Fruit fly (Drosophila melanogaster) whole organism, embryonic: ENCODE measurements around the gene slmo.

Experiments
- Awh ChIP-seq: fragments of 200-800 bp; sonication (Bioruptor generic); IDR thresholded peaks from 2 replicates; pipeline ENCODE4, ENCODE4 v1.3.6; 2022; ENCODE audit warnings: missing biosample characterization, missing genetic modification characterization
- Bgb ChIP-seq: fragments of 200-800 bp; sonication (Bioruptor generic); IDR thresholded peaks from 2 replicates; pipeline ENCODE4 v1.3.6; 2022; ENCODE audit warnings: missing biosample characterization, missing genetic modification characterization; ENCODE audit not compliant: partially characterized antibody
- CG10147 ChIP-seq: fragments of 200-800 bp; sonication (Bioruptor generic); optimal IDR thresholded peaks from 2 replicates; lab custom pipeline; 2019; ENCODE audit warnings: missing biosample characterization, mild to moderate bottlenecking, missing genetic modification characterization, moderate library complexity
- CG10543 ChIP-seq: fragments of 200-800 bp; sonication (Bioruptor generic); optimal IDR thresholded peaks from 3 replicates; lab custom pipeline; 2017; ENCODE audit warnings: missing biosample characterization, mild to moderate bottlenecking, missing genetic modification characterization, moderate library complexity
- CG11504 ChIP-seq: fragments of 200-800 bp; sonication (Bioruptor generic); optimal IDR thresholded peaks from 3 replicates; lab custom pipeline; 2019; ENCODE audit warnings: missing biosample characterization, mild to moderate bottlenecking, missing genetic modification characterization, moderate library complexity
- CG12155 ChIP-seq: fragments of 200-800 bp; sonication (Bioruptor generic); optimal IDR thresholded peaks from 3 replicates; lab custom pipeline; 2016; ENCODE audit warnings: missing biosample characterization, missing genetic modification characterization
- CG12299 ChIP-seq: fragments of 200-800 bp; sonication (Bioruptor generic); optimal IDR thresholded peaks from 2 replicates; lab custom pipeline; 2018; ENCODE audit warnings: missing biosample characterization, mild to moderate bottlenecking, missing genetic modification characterization
- CG12659 ChIP-seq: fragments of 200-800 bp; sonication (Bioruptor generic); optimal IDR thresholded peaks from 3 replicates; lab custom pipeline; 2017; ENCODE audit warnings: mild to moderate bottlenecking, missing biosample characterization, missing genetic modification reagents, missing genetic modification characterization
- CG15514 ChIP-seq: fragments of 200-800 bp; sonication (Bioruptor generic); optimal IDR thresholded peaks from 3 replicates; lab custom pipeline; 2017; ENCODE audit warnings: missing biosample characterization, missing genetic modification characterization, mild to moderate bottlenecking, moderate library complexity, missing genetic modification reagents
- CG17361 ChIP-seq: fragments of 200-800 bp; sonication (Bioruptor generic); IDR thresholded peaks from 3 replicates; pipeline ENCODE4 v1.3.6; 2022; ENCODE audit warnings: missing biosample characterization, missing genetic modification characterization
- CG2120 ChIP-seq: fragments of 200-800 bp; sonication (Bioruptor generic); optimal IDR thresholded peaks from 3 replicates; lab custom pipeline; 2016; ENCODE audit warnings: missing biosample characterization, missing genetic modification characterization
- CG30431 ChIP-seq: fragments of 200-800 bp; sonication (Bioruptor generic); optimal IDR thresholded peaks from 2 replicates; lab custom pipeline; 2017; ENCODE audit warnings: missing biosample characterization, missing genetic modification characterization
- CG34376 ChIP-seq: fragments of 200-800 bp; sonication (Bioruptor generic); optimal IDR thresholded peaks from 2 replicates; lab custom pipeline; 2018; ENCODE audit warnings: missing biosample characterization, mild to moderate bottlenecking, missing genetic modification characterization
- CG4282 ChIP-seq: fragments of 200-800 bp; sonication (Bioruptor generic); optimal IDR thresholded peaks from 2 replicates; lab custom pipeline; 2016; ENCODE audit warnings: missing biosample characterization, missing genetic modification characterization
- CG4617 ChIP-seq: fragments of 200-800 bp; sonication (Bioruptor generic); optimal IDR thresholded peaks from 3 replicates; lab custom pipeline; 2016; ENCODE audit warnings: missing biosample characterization, missing genetic modification characterization, borderline replicate concordance
- CG4707 ChIP-seq: fragments of 200-800 bp; sonication (Bioruptor generic); optimal IDR thresholded peaks from 2 replicates; lab custom pipeline; 2018; ENCODE audit warnings: missing biosample characterization, mild to moderate bottlenecking, missing genetic modification characterization, moderate library complexity
- CG4854 ChIP-seq: fragments of 200-800 bp; sonication (Bioruptor generic); optimal IDR thresholded peaks from 2 replicates; lab custom pipeline; 2016; ENCODE audit warnings: missing biosample characterization, missing genetic modification characterization, inconsistent platforms
- CG6175 ChIP-seq: fragments of 200-800 bp; sonication (Bioruptor generic); IDR thresholded peaks from 3 replicates; pipeline ENCODE4 v1.3.6; 2022; ENCODE audit warnings: missing biosample characterization, missing genetic modification characterization
- CG6765 ChIP-seq: fragments of 200-800 bp; sonication (Bioruptor generic); optimal IDR thresholded peaks from 3 replicates; lab custom pipeline; 2017; ENCODE audit warnings: missing biosample characterization, mild to moderate bottlenecking, missing genetic modification characterization
- CG7928 ChIP-seq: fragments of 200-800 bp; sonication (Bioruptor generic); optimal IDR thresholded peaks from 2 replicates; lab custom pipeline; 2017; ENCODE audit warnings: missing biosample characterization, mild to moderate bottlenecking, missing genetic modification characterization
- CG9727 ChIP-seq: fragments of 200-800 bp; sonication (Bioruptor generic); optimal IDR thresholded peaks from 3 replicates; lab custom pipeline; 2017; ENCODE audit warnings: missing biosample characterization, mild to moderate bottlenecking, missing genetic modification characterization
- CHES-1-like ChIP-seq: fragments of 200-800 bp; sonication (Bioruptor generic); optimal IDR thresholded peaks from 2 replicates; lab custom pipeline; 2016; ENCODE audit warnings: missing biosample characterization, missing genetic modification characterization
- CTCF ChIP-seq: fragments of 200-800 bp; sonication (Bioruptor generic); optimal IDR thresholded peaks from 2 replicates; lab custom pipeline; 2017; ENCODE audit warnings: missing biosample characterization, mild to moderate bottlenecking, missing genetic modification characterization, moderate library complexity
- Dad ChIP-seq: fragments of 200-800 bp; sonication (Bioruptor generic); optimal IDR thresholded peaks from 3 replicates; lab custom pipeline; 2016; ENCODE audit warnings: missing biosample characterization, missing genetic modification characterization
- Dfd ChIP-seq, 2 experiments: fragments of >200 bp; optimal IDR thresholded peaks; 2 replicates each; lab custom pipeline; 2017; ENCODE audit warnings: missing biosample characterization in 2 of 2, missing genetic modification characterization in 2 of 2
- Dip2 ChIP-seq: fragments of 200-800 bp; sonication (Bioruptor generic); IDR thresholded peaks from 2 replicates; pipeline ENCODE4 v1.3.6; 2022; ENCODE audit warnings: missing biosample characterization, missing genetic modification characterization
- Doc3 ChIP-seq: fragments of 200-800 bp; sonication (Bioruptor generic); IDR thresholded peaks from 3 replicates; pipeline ENCODE4 v1.3.6; 2022; ENCODE audit warnings: missing biosample characterization, missing genetic modification characterization; ENCODE audit not compliant: partially characterized antibody
- HHEX ChIP-seq: fragments of 200-800 bp; sonication (Bioruptor generic); optimal IDR thresholded peaks from 3 replicates; lab custom pipeline; 2017; ENCODE audit warnings: missing biosample characterization, mild to moderate bottlenecking, missing genetic modification characterization, missing genetic modification reagents
- HLH4C ChIP-seq: fragments of 200-800 bp; sonication (Bioruptor generic); IDR thresholded peaks from 3 replicates; pipeline ENCODE4 v1.3.6; 2022; ENCODE audit warnings: missing biosample characterization, missing genetic modification characterization; ENCODE audit not compliant: partially characterized antibody
- Hr39 ChIP-seq: fragments of >200 bp; optimal IDR thresholded peaks from 2 replicates; lab custom pipeline; 2017
- Hr78 ChIP-seq, 2 experiments: fragments of 200-800 bp in 1 of 2; fragments of >200 bp in 1 of 2; sonication (Bioruptor generic) in 1 of 2; optimal IDR thresholded peaks; 2 replicates each; lab custom pipeline; 2017 to 2019; ENCODE audit warnings: missing biosample characterization in 2 of 2, missing genetic modification characterization in 2 of 2, mild to moderate bottlenecking in 1 of 2, moderate library complexity in 1 of 2
- NFAT ChIP-seq: fragments of 200-800 bp; sonication (Bioruptor generic); IDR thresholded peaks from 2 replicates; pipeline ENCODE4 v1.3.6; 2022; ENCODE audit warnings: missing biosample characterization, missing genetic modification characterization
- Opbp ChIP-seq: fragments of 200-800 bp; sonication (Bioruptor generic); IDR thresholded peaks from 3 replicates; pipeline ENCODE4 v1.3.6; 2022; ENCODE audit warnings: missing biosample characterization, missing genetic modification characterization; ENCODE audit not compliant: partially characterized antibody
- PHDP ChIP-seq: fragments of 200-800 bp; sonication (Bioruptor generic); optimal IDR thresholded peaks from 3 replicates; lab custom pipeline; 2018; ENCODE audit warnings: missing biosample characterization, mild to moderate bottlenecking, missing genetic modification characterization, moderate library complexity
- Sin3A ChIP-seq: fragments of >200 bp; optimal IDR thresholded peaks from 2 replicates; lab custom pipeline; 2018
- Sry-δ ChIP-seq: fragments of 200-800 bp; sonication (Bioruptor generic); optimal IDR thresholded peaks from 2 replicates; lab custom pipeline; 2016; ENCODE audit warnings: missing biosample characterization, missing genetic modification characterization
- ase ChIP-seq: fragments of 200-800 bp; sonication (Bioruptor generic); IDR thresholded peaks from 3 replicates; pipeline ENCODE4 v1.3.6; 2022; ENCODE audit warnings: missing biosample characterization, missing genetic modification characterization
- bcd ChIP-seq: fragments of 200-800 bp; sonication (Bioruptor generic); optimal IDR thresholded peaks from 2 replicates; lab custom pipeline; 2017; ENCODE audit warnings: missing biosample characterization, mild to moderate bottlenecking, missing genetic modification characterization
- bowl ChIP-seq: fragments of 200-800 bp; sonication (Bioruptor generic); IDR thresholded peaks from 2 replicates; pipeline ENCODE4 v1.3.6; 2022; ENCODE audit warnings: missing biosample characterization, missing genetic modification characterization
- br ChIP-seq: fragments of >200 bp; optimal IDR thresholded peaks from 2 replicates; lab custom pipeline; 2017
- chinmo ChIP-seq: fragments of 200-800 bp; sonication (Bioruptor generic); IDR thresholded peaks from 4 replicates; pipeline ENCODE4 v1.3.6; 2022; ENCODE audit warnings: missing biosample characterization, missing genetic modification characterization; ENCODE audit not compliant: partially characterized antibody
- dan ChIP-seq: fragments of 200-800 bp; sonication (Bioruptor generic); IDR thresholded peaks from 2 replicates; pipeline ENCODE4 v1.3.6; 2022; ENCODE audit warnings: missing biosample characterization, missing genetic modification characterization
- gem ChIP-seq: fragments of 200-800 bp; sonication (Bioruptor generic); optimal IDR thresholded peaks from 2 replicates; lab custom pipeline; 2019; ENCODE audit warnings: missing biosample characterization, mild to moderate bottlenecking, missing genetic modification characterization, moderate library complexity
- gfzf ChIP-seq: fragments of 200-800 bp; sonication (Bioruptor generic); optimal IDR thresholded peaks from 2 replicates; lab custom pipeline; 2016; ENCODE audit warnings: missing biosample characterization, mild to moderate bottlenecking, missing genetic modification characterization, moderate library complexity
- h ChIP-seq: fragments of >200 bp; optimal IDR thresholded peaks from 2 replicates; lab custom pipeline; 2017
- kni ChIP-seq: fragments of 200-800 bp; sonication (Bioruptor generic); optimal IDR thresholded peaks from 3 replicates; lab custom pipeline; 2017; ENCODE audit warnings: mild to moderate bottlenecking, missing biosample characterization, missing genetic modification reagents, missing genetic modification characterization
- nerfin-1 ChIP-seq: fragments of 200-800 bp; sonication (Bioruptor generic); optimal IDR thresholded peaks from 3 replicates; lab custom pipeline; 2019; ENCODE audit warnings: missing biosample characterization, mild to moderate bottlenecking, missing genetic modification characterization, moderate library complexity
- odd ChIP-seq: fragments of 200-800 bp; sonication (Bioruptor generic); optimal IDR thresholded peaks from 2 replicates; lab custom pipeline; 2017; ENCODE audit warnings: missing biosample characterization, mild to moderate bottlenecking, missing genetic modification characterization
- p53 ChIP-seq: fragments of 200-800 bp; sonication (Bioruptor generic); optimal IDR thresholded peaks from 2 replicates; lab custom pipeline; 2016; ENCODE audit warnings: missing biosample characterization, missing genetic modification characterization
- pzg ChIP-seq: fragments of 200-800 bp; sonication (Bioruptor generic); optimal IDR thresholded peaks from 3 replicates; lab custom pipeline; 2018; ENCODE audit warnings: missing biosample characterization, mild to moderate bottlenecking, missing genetic modification characterization, moderate library complexity
- repo ChIP-seq: fragments of 200-800 bp; sonication (Bioruptor generic); optimal IDR thresholded peaks from 2 replicates; lab custom pipeline; 2016; ENCODE audit warnings: missing biosample characterization, missing genetic modification characterization
- sens-2 ChIP-seq: fragments of 200-800 bp; sonication (Bioruptor generic); IDR thresholded peaks from 2 replicates; pipeline ENCODE4 v1.3.6; 2022; ENCODE audit warnings: missing biosample characterization, missing genetic modification characterization
- sna ChIP-seq: fragments of 200-800 bp; sonication (Bioruptor generic); IDR thresholded peaks from 2 replicates; pipeline ENCODE4 v1.3.6; 2022; ENCODE audit warnings: missing biosample characterization, missing genetic modification characterization; ENCODE audit not compliant: partially characterized antibody

slmo gene

DNA sequence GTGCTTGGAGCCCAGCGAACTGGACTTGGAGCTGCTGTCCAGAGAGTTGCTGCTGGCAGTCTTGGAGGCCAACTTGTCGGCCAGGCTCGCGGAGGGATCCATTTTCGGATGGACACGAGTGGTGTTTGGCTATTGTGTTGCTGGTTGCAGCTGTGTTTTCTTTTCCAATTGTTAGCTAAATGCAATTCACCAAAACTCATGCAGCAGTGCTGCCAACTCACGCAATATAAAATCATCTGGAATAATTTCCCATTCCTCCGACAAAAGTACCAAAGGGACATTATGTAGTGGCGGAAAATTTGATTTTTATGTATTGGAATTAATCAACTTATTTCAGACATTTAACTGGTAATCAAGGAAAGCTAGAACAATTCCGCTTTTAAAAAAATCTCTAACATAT, 11.8 kb downstream of the slmo start, which contains the start of gene mtm (continued):
- no peak for TF ChIP-seq Dfd (GFP tag; optimal IDR thresholded peaks at IDR 0.05; lab: Kevin White, UChicago)
- TF ChIP-seq kni (GFP tag; lab: Kevin White, UChicago), result no peak
- no peak for TF ChIP-seq Sry-δ (GFP tag; lab: Kevin White, UChicago)
- 0 out of 4 replicates have a peak, but pooled peaks have one; percentile 41 for TF ChIP-seq chinmo (GFP tag; lab: Robert Waterston, UW)
- TF ChIP-seq CG7928 (GFP tag; lab: Kevin White, UChicago), result no peak
- no peak for TF ChIP-seq CG12155 (GFP tag; lab: Kevin White, UChicago)
- no peak for TF ChIP-seq CG10147 (GFP tag; lab: Kevin White, UChicago)
- no peak for TF ChIP-seq CG2120 (GFP tag; lab: Kevin White, UChicago)
- no peak for TF ChIP-seq HLH4C
- peak; percentile 8 for TF ChIP-seq gfzf (GFP tag; lab: Kevin White, UChicago)
- TF ChIP-seq Bgb (GFP tag; lab: Robert Waterston, UW), result no peak
- no peak for TF ChIP-seq repo (GFP tag; lab: Kevin White, UChicago)
- no peak for TF ChIP-seq Dad (GFP tag; lab: Kevin White, UChicago)
- peak; percentile 53 for TF ChIP-seq pzg (GFP tag; lab: Kevin White, UChicago)
- no peak for TF ChIP-seq Dip2 (GFP tag; lab: Robert Waterston, UW)
- no peak for TF ChIP-seq Sin3A (lab: Kevin White, UChicago)
- no peak for TF ChIP-seq CG4854 (GFP tag; lab: Kevin White, UChicago)
- TF ChIP-seq ase (GFP tag; lab: Robert Waterston, UW), result no peak
- no peak for TF ChIP-seq NFAT
- no peak for TF ChIP-seq CG17361 (GFP tag; lab: Robert Waterston, UW)
- TF ChIP-seq CG4707 (GFP tag; lab: Kevin White, UChicago), result no peak
- no peak for TF ChIP-seq CG12299
- TF ChIP-seq sens-2 (GFP tag; lab: Robert Waterston, UW), result no peak
- TF ChIP-seq sna (GFP tag; lab: Robert Waterston, UW), result 0 out of 2 replicates have a peak, but pooled peaks have one; percentile 30
- TF ChIP-seq br, result no peak
- no peak for TF ChIP-seq Doc3
- TF ChIP-seq CG30431, result no peak
- TF ChIP-seq CG6765 (GFP tag; lab: Kevin White, UChicago), result no peak
- TF ChIP-seq CTCF (GFP tag; lab: Kevin White, UChicago), result no peak
- no peak for TF ChIP-seq gem
- TF ChIP-seq p53, result no peak
- no peak for TF ChIP-seq odd (GFP tag; lab: Kevin White, UChicago)
- TF ChIP-seq CG15514, result peak; percentile 21
- TF ChIP-seq CG9727, result no peak
- TF ChIP-seq CG11504 (tag; lab: Kevin White, UChicago), result no peak
- TF ChIP-seq bowl (GFP tag; lab: Robert Waterston, UW), result no peak
- 0 out of 3 replicates have a peak, but pooled peaks have one; percentile 30 for TF ChIP-seq Opbp
- TF ChIP-seq CG34376 (GFP tag; lab: Kevin White, UChicago), result no peak
- peak; percentile 69 for TF ChIP-seq nerfin-1 (tag; lab: Kevin White, UChicago)
- no peak for TF ChIP-seq Awh (GFP tag; lab: Robert Waterston, UW)
- TF ChIP-seq CG12659, result no peak
- no peak for TF ChIP-seq h (lab: Kevin White, UChicago)
- no peak for TF ChIP-seq CG6175
- no peak for TF ChIP-seq dan (GFP tag; lab: Robert Waterston, UW)
- TF ChIP-seq bcd, result no peak
- TF ChIP-seq CG4617 (GFP tag; lab: Kevin White, UChicago), result peak; percentile 67
- TF ChIP-seq Hr78 (GFP tag; optimal IDR thresholded peaks at IDR 0.05; lab: Kevin White, UChicago), result no peak
- TF ChIP-seq PHDP (tag; lab: Kevin White, UChicago), result no peak
- TF ChIP-seq CG4282, result no peak
- no peak for TF ChIP-seq HHEX (GFP tag; lab: Kevin White, UChicago)
- TF ChIP-seq CHES-1-like (GFP tag; lab: Kevin White, UChicago), result no peak
- TF ChIP-seq CG10543, result no peak
- TF ChIP-seq Hr39 (lab: Kevin White, UChicago), result no peak
